Fruit fly (Drosophila melanogaster): Measurements from ENCODE around the gene sog.

The sog gene

DNA sequence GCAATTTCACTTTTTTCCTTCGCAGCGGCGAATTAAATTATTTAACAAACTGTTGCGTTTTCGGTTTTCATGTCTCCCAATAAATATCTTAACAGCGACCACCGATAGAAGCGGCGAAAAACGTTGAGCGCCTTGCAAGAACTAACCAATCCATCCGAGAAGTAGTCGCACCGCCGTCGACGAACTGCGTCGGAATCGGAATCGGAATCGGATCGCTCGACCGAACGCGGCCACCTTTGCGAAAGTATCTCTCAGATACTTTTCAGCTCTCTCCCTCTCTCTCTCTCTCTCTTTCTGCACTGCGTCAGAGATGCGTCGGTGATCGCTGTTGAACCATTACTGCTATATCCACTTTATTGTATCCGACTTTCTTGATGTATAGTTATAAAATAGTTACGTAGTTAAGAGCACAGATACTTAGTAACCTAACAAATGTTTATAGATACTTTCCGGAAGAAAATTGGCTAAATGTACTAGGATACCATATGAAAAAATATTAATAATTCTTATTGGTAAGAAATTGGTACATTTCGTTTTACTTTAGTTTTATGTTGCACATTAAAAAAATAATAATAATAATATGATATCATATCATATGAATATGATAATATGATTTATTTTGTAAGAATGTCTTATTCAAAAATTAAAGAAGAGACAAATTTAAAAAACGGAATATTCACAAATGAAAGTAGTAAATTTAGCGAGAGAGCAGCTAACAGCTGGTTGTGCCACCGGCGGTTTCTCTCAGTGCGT is 39.6 kb downstream of the sog start, which contains the start of gene Chsy (continued):
- TF ChIP-seq Dref (GFP tag; IDR thresholded peaks at IDR 0.05) = no peak
- no peak for TF ChIP-seq CG6254 (GFP tag; optimal IDR thresholded peaks at IDR 0.05)
- peak; percentile 44 for TF ChIP-seq CoRest (tag; optimal IDR thresholded peaks at IDR 0.05)
- no peak for TF ChIP-seq unc-4 (GFP tag; IDR thresholded peaks at IDR 0.05; ENCODE audit: partially characterized antibody)
- TF ChIP-seq CG9876 (GFP tag; optimal IDR thresholded peaks at IDR 0.05) = no peak
- TF ChIP-seq mirr (GFP tag; optimal IDR thresholded peaks at IDR 0.05) = no peak
- no peak for TF ChIP-seq ems (GFP tag; optimal IDR thresholded peaks at IDR 0.05)
- TF ChIP-seq ac (GFP tag; optimal IDR thresholded peaks at IDR 0.05) = no peak
- no peak for TF ChIP-seq Dek (tag; optimal IDR thresholded peaks at IDR 0.05)
- TF ChIP-seq CG9797 (GFP tag; optimal IDR thresholded peaks at IDR 0.05) = no peak
- TF ChIP-seq CG32767 (GFP tag; IDR thresholded peaks at IDR 0.05) = no peak
- no peak for TF ChIP-seq Hr78 (GFP tag; optimal IDR thresholded peaks at IDR 0.05)
- peak; percentile 14 for TF ChIP-seq CG8924 (tag; optimal IDR thresholded peaks at IDR 0.05)
- no peak for TF ChIP-seq tll (GFP tag; optimal IDR thresholded peaks at IDR 0.05)
- TF ChIP-seq CG11085 (GFP tag; IDR thresholded peaks at IDR 0.05) = no peak
- TF ChIP-seq CG12659 (GFP tag; optimal IDR thresholded peaks at IDR 0.05) = no peak
- no peak for TF ChIP-seq CG12942 (GFP tag; optimal IDR thresholded peaks at IDR 0.05)
- no peak for TF ChIP-seq BtbVII (GFP tag; optimal IDR thresholded peaks at IDR 0.05)
- no peak for TF ChIP-seq CG11093 (GFP tag; IDR thresholded peaks at IDR 0.05)
- TF ChIP-seq Dll (GFP tag; IDR thresholded peaks at IDR 0.05; ENCODE audit: partially characterized antibody) = no peak
- TF ChIP-seq wek (GFP tag; optimal IDR thresholded peaks at IDR 0.05) = no peak
- no peak for TF ChIP-seq CrebB (tag; optimal IDR thresholded peaks at IDR 0.05)
- TF ChIP-seq CG8290 (GFP tag; optimal IDR thresholded peaks at IDR 0.05) = no peak
- TF ChIP-seq CG8290 (tag; optimal IDR thresholded peaks at IDR 0.05) = no peak
- TF ChIP-seq CG14050 (GFP tag; IDR thresholded peaks at IDR 0.05) = no peak
- TF ChIP-seq CG5180 (GFP tag; optimal IDR thresholded peaks at IDR 0.05) = peak; percentile 14
- no peak for TF ChIP-seq Dad (GFP tag; optimal IDR thresholded peaks at IDR 0.05)
- TF ChIP-seq crc (GFP tag; optimal IDR thresholded peaks at IDR 0.05) = no peak
- no peak for TF ChIP-seq Eip74EF (GFP tag; optimal IDR thresholded peaks at IDR 0.05)
- TF ChIP-seq CTCF (GFP tag; optimal IDR thresholded peaks at IDR 0.05) = no peak
- no peak for TF ChIP-seq CG10147 (GFP tag; optimal IDR thresholded peaks at IDR 0.05)
- TF ChIP-seq Dbx (GFP tag; IDR thresholded peaks at IDR 0.05) = 0 out of 3 replicates have a peak, but pooled peaks have one; percentile 11
- no peak for TF ChIP-seq croc (GFP tag; conservative IDR thresholded peaks at IDR 0.05)
- TF ChIP-seq CG17359 (tag; optimal IDR thresholded peaks at IDR 0.05) = no peak
- TF ChIP-seq Stat92E (GFP tag; optimal IDR thresholded peaks at IDR 0.05) = no peak
- TF ChIP-seq sqz (GFP tag; optimal IDR thresholded peaks at IDR 0.05) = no peak
- TF ChIP-seq CG10366 (GFP tag; IDR thresholded peaks at IDR 0.05) = no peak
- TF ChIP-seq sd (tag; optimal IDR thresholded peaks at IDR 0.05) = no peak
- TF ChIP-seq Hr51 (GFP tag; optimal IDR thresholded peaks at IDR 0.05) = peak in 1 of 2 experiments; percentile 10
- no peak for TF ChIP-seq PHDP (tag; optimal IDR thresholded peaks at IDR 0.05)
- no peak for TF ChIP-seq CG9215 (GFP tag; IDR thresholded peaks at IDR 0.05)
- no peak for TF ChIP-seq cg (GFP tag; optimal IDR thresholded peaks at IDR 0.05)
- no peak for TF ChIP-seq gfzf (GFP tag; optimal IDR thresholded peaks at IDR 0.05)
- no peak for TF ChIP-seq CG4404 (GFP tag; IDR thresholded peaks at IDR 0.05)
- TF ChIP-seq br (optimal IDR thresholded peaks at IDR 0.05) = no peak
- TF ChIP-seq ham (GFP tag; IDR thresholded peaks at IDR 0.05) = no peak
- TF ChIP-seq CG17802 (tag; optimal IDR thresholded peaks at IDR 0.05) = no peak
- no peak for TF ChIP-seq CG2875 (GFP tag; optimal IDR thresholded peaks at IDR 0.05)
- TF ChIP-seq Optix (GFP tag; IDR thresholded peaks at IDR 0.05) = no peak
